Fruit fly (Drosophila melanogaster) whole organism, embryonic: ENCODE measurements around the gene Uba5.

ENCODE experiments used
- Atf-2 ChIP-seq: fragments of 200-800 bp; sonication (Bioruptor generic); optimal IDR thresholded peaks from 2 replicates; lab custom pipeline; 2016; ENCODE audit warnings: missing biosample characterization, missing genetic modification characterization
- BtbVII ChIP-seq: fragments of 200-800 bp; sonication (Bioruptor generic); optimal IDR thresholded peaks from 3 replicates; lab custom pipeline; 2017; ENCODE audit warnings: missing biosample characterization, mild to moderate bottlenecking, missing genetic modification characterization
- C15 ChIP-seq: fragments of 200-800 bp; sonication (Bioruptor generic); IDR thresholded peaks from 3 replicates; pipeline ENCODE4 v1.3.6; 2022; ENCODE audit warnings: missing biosample characterization, missing genetic modification characterization
- CG11085 ChIP-seq: fragments of 200-800 bp; sonication (Bioruptor generic); IDR thresholded peaks from 2 replicates; pipeline ENCODE4 v1.3.6; 2022; ENCODE audit warnings: missing biosample characterization, missing genetic modification characterization
- CG11093 ChIP-seq: fragments of 200-800 bp; sonication (Bioruptor generic); IDR thresholded peaks from 3 replicates; pipeline ENCODE4 v1.3.6; 2022; ENCODE audit warnings: missing biosample characterization, missing genetic modification characterization
- CG11398 ChIP-seq: fragments of 200-800 bp; sonication (Bioruptor generic); optimal IDR thresholded peaks from 2 replicates; lab custom pipeline; 2016; ENCODE audit warnings: missing biosample characterization, missing genetic modification characterization
- CG12104 ChIP-seq: fragments of 200-800 bp; sonication (Bioruptor generic); optimal IDR thresholded peaks from 3 replicates; lab custom pipeline; 2016; ENCODE audit warnings: missing biosample characterization, missing genetic modification characterization
- CG16815 ChIP-seq: fragments of 200-800 bp; sonication (Bioruptor generic); optimal IDR thresholded peaks from 3 replicates; lab custom pipeline; 2017; ENCODE audit warnings: missing biosample characterization, mild to moderate bottlenecking, missing genetic modification characterization
- CG31365 ChIP-seq: fragments of 200-800 bp; sonication (Bioruptor generic); optimal IDR thresholded peaks from 2 replicates; lab custom pipeline; 2018; ENCODE audit warnings: missing biosample characterization, mild to moderate bottlenecking, missing genetic modification characterization
- CG31441 ChIP-seq: fragments of 200-800 bp; sonication (Bioruptor generic); IDR thresholded peaks from 2 replicates; pipeline ENCODE4 v1.3.6; 2022; ENCODE audit warnings: missing biosample characterization, missing genetic modification characterization
- CG32532 ChIP-seq: fragments of 200-800 bp; sonication (Bioruptor generic); IDR thresholded peaks from 2 replicates; pipeline ENCODE4 v1.3.6; 2022; ENCODE audit warnings: missing biosample characterization, missing genetic modification characterization
- CG3281 ChIP-seq: fragments of 200-800 bp; sonication (Bioruptor generic); optimal IDR thresholded peaks from 3 replicates; lab custom pipeline; 2017; ENCODE audit warnings: missing biosample characterization, mild to moderate bottlenecking, missing genetic modification characterization
- CG34224 ChIP-seq: fragments of 200-800 bp; sonication (Bioruptor generic); IDR thresholded peaks from 3 replicates; pipeline ENCODE4 v1.3.6; 2022; ENCODE audit warnings: missing biosample characterization, missing genetic modification characterization; ENCODE audit not compliant: partially characterized antibody
- CG6272 ChIP-seq: fragments of 200-800 bp; sonication (Bioruptor generic); IDR thresholded peaks from 2 replicates; pipeline ENCODE4 v1.3.6; 2022; ENCODE audit warnings: missing biosample characterization, missing genetic modification characterization
- CG6854 ChIP-seq: fragments of 200-800 bp; sonication (Bioruptor generic); optimal IDR thresholded peaks from 3 replicates; lab custom pipeline; 2017; ENCODE audit warnings: missing biosample characterization, mild to moderate bottlenecking, missing genetic modification characterization
- CG8388 ChIP-seq: fragments of 200-800 bp; sonication (Bioruptor generic); optimal IDR thresholded peaks from 2 replicates; lab custom pipeline; 2019; ENCODE audit warnings: missing biosample characterization, mild to moderate bottlenecking, missing genetic modification characterization, moderate library complexity
- CG9932 ChIP-seq: fragments of 200-800 bp; sonication (Bioruptor generic); IDR thresholded peaks from 2 replicates; pipeline ENCODE4 v1.3.6; 2022; ENCODE audit warnings: missing biosample characterization, missing genetic modification characterization
- CTCF ChIP-seq: fragments of 200-800 bp; sonication (Bioruptor generic); optimal IDR thresholded peaks from 2 replicates; lab custom pipeline; 2017; ENCODE audit warnings: missing biosample characterization, mild to moderate bottlenecking, missing genetic modification characterization, moderate library complexity
- Camta ChIP-seq: fragments of 200-800 bp; sonication (Bioruptor generic); optimal IDR thresholded peaks from 2 replicates; lab custom pipeline; 2016; ENCODE audit warnings: missing biosample characterization, missing genetic modification characterization
- CoRest ChIP-seq: fragments of 200-800 bp; sonication (Bioruptor generic); optimal IDR thresholded peaks from 3 replicates; lab custom pipeline; 2018; ENCODE audit warnings: missing biosample characterization, mild to moderate bottlenecking, missing genetic modification characterization, moderate library complexity
- E2f1 ChIP-seq: fragments of 200-800 bp; sonication (Bioruptor generic); IDR thresholded peaks from 2 replicates; pipeline ENCODE4 v1.3.6; 2022; ENCODE audit warnings: missing biosample characterization, missing genetic modification characterization
- Hand ChIP-seq: fragments of 200-800 bp; sonication (Bioruptor generic); optimal IDR thresholded peaks from 2 replicates; lab custom pipeline; 2017; ENCODE audit warnings: mild to moderate bottlenecking, missing biosample characterization, missing genetic modification reagents, missing genetic modification characterization
- Mes4 ChIP-seq: fragments of 200-800 bp; sonication (Bioruptor generic); optimal IDR thresholded peaks from 2 replicates; lab custom pipeline; 2016; ENCODE audit warnings: missing biosample characterization, missing genetic modification characterization
- Sox102F ChIP-seq: fragments of 200-800 bp; sonication (Bioruptor generic); optimal IDR thresholded peaks from 2 replicates; lab custom pipeline; 2018; ENCODE audit warnings: missing biosample characterization, mild to moderate bottlenecking, missing genetic modification characterization, moderate library complexity
- Spps ChIP-seq: fragments of 200-800 bp; sonication (Bioruptor generic); optimal IDR thresholded peaks from 2 replicates; lab custom pipeline; 2018; ENCODE audit warnings: missing biosample characterization, mild to moderate bottlenecking, missing genetic modification characterization
- Tbp ChIP-seq: fragments of >200 bp; optimal IDR thresholded peaks from 2 replicates; lab custom pipeline; 2018; ENCODE audit warnings: missing biosample characterization, missing genetic modification characterization
- Usf ChIP-seq: fragments of 200-800 bp; sonication (Bioruptor generic); optimal IDR thresholded peaks from 2 replicates; lab custom pipeline; 2017; ENCODE audit warnings: missing genotype, missing biosample characterization, missing genetic modification characterization
- ab ChIP-seq: fragments of 200-800 bp; sonication (Bioruptor generic); optimal IDR thresholded peaks from 2 replicates; lab custom pipeline; 2016; ENCODE audit warnings: missing biosample characterization, missing genetic modification characterization
- btn ChIP-seq: fragments of 200-800 bp; sonication (Bioruptor generic); optimal IDR thresholded peaks from 2 replicates; lab custom pipeline; 2016; ENCODE audit warnings: missing biosample characterization, missing genetic modification characterization
- chinmo ChIP-seq: fragments of 200-800 bp; sonication (Bioruptor generic); IDR thresholded peaks from 4 replicates; pipeline ENCODE4 v1.3.6; 2022; ENCODE audit warnings: missing biosample characterization, missing genetic modification characterization; ENCODE audit not compliant: partially characterized antibody
- chm ChIP-seq: fragments of 200-800 bp; sonication (Bioruptor generic); IDR thresholded peaks from 2 replicates; pipeline ENCODE4 v1.3.6; 2022; ENCODE audit warnings: missing biosample characterization, missing genetic modification characterization
- crol ChIP-seq: fragments of 200-800 bp; sonication (Bioruptor generic); IDR thresholded peaks from 2 replicates; pipeline ENCODE4 v1.3.6; 2022; ENCODE audit warnings: missing biosample characterization, missing genetic modification characterization
- dati ChIP-seq: fragments of 200-800 bp; sonication (Bioruptor generic); IDR thresholded peaks from 2 replicates; pipeline ENCODE4 v1.3.6; 2022; ENCODE audit warnings: missing biosample characterization, missing genetic modification characterization
- disco-r ChIP-seq: fragments of 200-800 bp; sonication (Bioruptor generic); optimal IDR thresholded peaks from 2 replicates; lab custom pipeline; 2016; ENCODE audit warnings: missing biosample characterization, missing genetic modification characterization
- dmrt99B ChIP-seq: fragments of 200-800 bp; sonication (Bioruptor generic); optimal IDR thresholded peaks from 2 replicates; lab custom pipeline; 2018; ENCODE audit warnings: missing biosample characterization, mild to moderate bottlenecking, missing genetic modification characterization, moderate library complexity
- ems ChIP-seq: fragments of 200-800 bp; sonication (Bioruptor generic); optimal IDR thresholded peaks from 3 replicates; lab custom pipeline; 2016; ENCODE audit warnings: missing biosample characterization, missing genetic modification characterization
- exex ChIP-seq: fragments of 200-800 bp; sonication (Bioruptor generic); optimal IDR thresholded peaks from 4 replicates; lab custom pipeline; 2018; ENCODE audit warnings: missing biosample characterization, mild to moderate bottlenecking, missing genetic modification characterization, moderate library complexity
- grn ChIP-seq: fragments of 200-800 bp; sonication (Bioruptor generic); optimal IDR thresholded peaks from 3 replicates; lab custom pipeline; 2017; ENCODE audit warnings: missing biosample characterization, missing genetic modification characterization
- nmo ChIP-seq: fragments of 200-800 bp; sonication (Bioruptor generic); optimal IDR thresholded peaks from 2 replicates; lab custom pipeline; 2018; ENCODE audit warnings: missing biosample characterization, mild to moderate bottlenecking, missing genetic modification characterization, moderate library complexity
- odd ChIP-seq: fragments of 200-800 bp; sonication (Bioruptor generic); optimal IDR thresholded peaks from 2 replicates; lab custom pipeline; 2017; ENCODE audit warnings: missing biosample characterization, mild to moderate bottlenecking, missing genetic modification characterization
- pb ChIP-seq: fragments of 200-800 bp; sonication (Bioruptor generic); optimal IDR thresholded peaks from 3 replicates; lab custom pipeline; 2016; ENCODE audit warnings: missing biosample characterization, missing genetic modification characterization
- peb ChIP-seq: fragments of 200-800 bp; sonication (Bioruptor generic); IDR thresholded peaks from 2 replicates; pipeline ENCODE4 v1.3.6; 2022; ENCODE audit warnings: missing biosample characterization, missing genetic modification characterization
- pfk ChIP-seq: fragments of 200-800 bp; sonication (Bioruptor generic); optimal IDR thresholded peaks from 2 replicates; lab custom pipeline; 2018; ENCODE audit warnings: missing biosample characterization, mild to moderate bottlenecking, missing genetic modification characterization, moderate library complexity
- pho ChIP-seq: fragments of 200-800 bp; sonication (Bioruptor generic); optimal IDR thresholded peaks from 2 replicates; lab custom pipeline; 2016; ENCODE audit warnings: missing biosample characterization, missing genetic modification characterization
- pzg ChIP-seq: fragments of 200-800 bp; sonication (Bioruptor generic); optimal IDR thresholded peaks from 3 replicates; lab custom pipeline; 2018; ENCODE audit warnings: missing biosample characterization, mild to moderate bottlenecking, missing genetic modification characterization, moderate library complexity
- sc ChIP-seq, 3 experiments: fragments of >200 bp in 2 of 3; fragments of 200-800 bp in 1 of 3; sonication (Bioruptor generic) in 1 of 3; optimal IDR thresholded peaks; 2 replicates in 2 of 3; 3 replicates in 1 of 3; lab custom pipeline; 2017; ENCODE audit warnings: mild to moderate bottlenecking in 1 of 3, missing biosample characterization in 1 of 3, missing genetic modification characterization in 1 of 3, missing genetic modification reagents in 1 of 3
- stc ChIP-seq: fragments of 200-800 bp; sonication (Bioruptor generic); IDR thresholded peaks from 2 replicates; pipeline ENCODE4 v1.3.6; 2022; ENCODE audit warnings: missing biosample characterization, missing genetic modification characterization
- sug ChIP-seq: fragments of 200-800 bp; optimal IDR thresholded peaks from 2 replicates; lab custom pipeline; 2019; ENCODE audit warnings: missing biosample characterization, mild to moderate bottlenecking, missing genetic modification characterization, moderate library complexity
- ttk ChIP-seq: fragments of 200-800 bp; sonication (Bioruptor generic); IDR thresholded peaks from 2 replicates; pipeline ENCODE4 v2.1.2; 2022; ENCODE audit warnings: missing biosample characterization, missing genetic modification characterization
- tx ChIP-seq: fragments of 200-800 bp; sonication (Bioruptor generic); optimal IDR thresholded peaks from 2 replicates; lab custom pipeline; 2016; ENCODE audit warnings: missing biosample characterization, missing genetic modification characterization
- zfh1 ChIP-seq: fragments of 200-800 bp; sonication (Bioruptor generic); IDR thresholded peaks from 3 replicates; pipeline ENCODE4 v1.3.6; 2022; ENCODE audit warnings: missing biosample characterization, missing genetic modification characterization

Gene Uba5

DNA sequence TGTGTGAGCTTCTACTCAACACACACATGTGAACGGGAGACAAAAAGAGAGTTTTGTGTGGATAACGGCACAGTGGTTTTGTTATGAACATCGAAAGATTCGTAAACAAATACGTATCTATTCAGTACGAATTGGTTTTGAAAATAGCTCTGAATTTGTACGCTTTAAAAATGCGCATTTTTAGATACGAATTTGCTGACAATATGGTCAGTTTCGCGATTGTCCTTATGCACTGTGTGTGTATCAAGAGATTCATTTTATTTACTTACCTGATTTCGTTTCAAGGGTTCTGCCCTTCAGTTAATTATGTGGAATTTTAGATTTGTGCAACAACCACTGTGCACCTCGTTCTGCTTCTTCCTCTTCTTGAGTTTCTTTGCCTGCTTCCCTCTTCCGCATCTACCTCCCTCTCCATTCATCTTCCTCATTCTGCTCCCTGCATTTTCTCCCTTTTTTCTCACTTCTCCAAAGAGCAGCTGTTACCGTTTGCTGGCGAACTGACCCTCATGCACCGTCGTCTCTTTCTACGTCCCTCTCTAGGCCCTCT, 11.5 kb downstream of the Uba5 start (continued):
- TF ChIP-seq CG12104 (GFP tag; lab: Kevin White, UChicago) (peak; percentile 55), CG11093 (GFP tag; lab: Robert Waterston, UW) (0 out of 3 replicates have a peak, but pooled peaks have one; percentile 14), dmrt99B (tag; lab: Kevin White, UChicago) (peak; percentile 77), chinmo (GFP tag; lab: Robert Waterston, UW) (no peak), Sox102F (GFP tag; lab: Kevin White, UChicago) (peak; percentile 73), chm (GFP tag; lab: Robert Waterston, UW) (peak; percentile 23; the same call in 1 of the 2 replicates), exex (no peak), CG3281 (GFP tag; lab: Kevin White, UChicago) (peak; percentile 39), CG6854 (GFP tag; lab: Kevin White, UChicago) (no peak), peb (GFP tag; lab: Robert Waterston, UW) (peak; percentile 47; the same call in 1 of the 2 replicates), Camta (GFP tag; lab: Kevin White, UChicago) (peak; percentile 67), CG31441 (GFP tag; lab: Robert Waterston, UW) (peak; percentile 83), Tbp (GFP tag; lab: Kevin White, UChicago) (no peak), tx (GFP tag; lab: Kevin White, UChicago) (peak; percentile 41), CG16815 (GFP tag; lab: Kevin White, UChicago) (peak; percentile 79), CG31365 (tag; lab: Kevin White, UChicago) (no peak), nmo (GFP tag; lab: Kevin White, UChicago) (peak; percentile 87), pzg (GFP tag; lab: Kevin White, UChicago) (no peak), CG11085 (no peak), Spps (tag; lab: Kevin White, UChicago) (peak; percentile 75), sc (optimal IDR thresholded peaks at IDR 0.05; lab: Kevin White, UChicago) (no peak), sc (GFP tag; optimal IDR thresholded peaks at IDR 0.05; lab: Kevin White, UChicago) (peak; percentile 70), CG32532 (GFP tag; lab: Robert Waterston, UW) (no peak), CTCF (GFP tag; lab: Kevin White, UChicago) (peak; percentile 14), grn (no peak), pho (peak; percentile 6), ab (GFP tag; lab: Kevin White, UChicago) (no peak), ttk (GFP tag; lab: Robert Waterston, UW) (no peak), stc (GFP tag; lab: Robert Waterston, UW) (no peak), disco-r (GFP tag; lab: Kevin White, UChicago) (peak; percentile 30), E2f1 (GFP tag; lab: Robert Waterston, UW) (0 out of 2 replicates have a peak, but pooled peaks have one; percentile 33), Usf (peak; percentile 52), Hand (GFP tag; lab: Kevin White, UChicago) (no peak), odd (peak; percentile 56), CG8388 (GFP tag; lab: Kevin White, UChicago) (peak; percentile 83), dati (no peak), ems (GFP tag; lab: Kevin White, UChicago) (peak; percentile 32), sug (tag; lab: Kevin White, UChicago) (no peak), CG9932 (no peak), Mes4 (GFP tag; lab: Kevin White, UChicago) (peak; percentile 74), btn (GFP tag; lab: Kevin White, UChicago) (peak; percentile 53), CG11398 (GFP tag; lab: Kevin White, UChicago) (peak; percentile 34), pfk (GFP tag; lab: Kevin White, UChicago) (no peak), pb (GFP tag; lab: Kevin White, UChicago) (peak; percentile 47), crol (GFP tag; lab: Robert Waterston, UW) (no peak), CG34224 (GFP tag; lab: Robert Waterston, UW) (no peak), Atf-2 (GFP tag; lab: Kevin White, UChicago) (peak; percentile 78), C15 (no peak), CG6272 (GFP tag; lab: Robert Waterston, UW) (no peak), zfh1 (GFP tag; lab: Robert Waterston, UW) (peak; percentile 67; the same call in 2 of the 3 replicates), CoRest (tag; lab: Kevin White, UChicago) (peak; percentile 82), BtbVII (GFP tag; lab: Kevin White, UChicago) (no peak)
